Fruit fly (Drosophila melanogaster) whole organism, embryonic: ENCODE measurements around the gene lilli.

Source experiments
- BEAF-32 ChIP-seq: fragments of 200-800 bp; sonication (Bioruptor generic); optimal IDR thresholded peaks from 3 replicates; lab custom pipeline; 2017; ENCODE audit warnings: missing biosample characterization, missing genetic modification characterization, mild to moderate bottlenecking, moderate library complexity, missing genetic modification reagents
- CG1024 ChIP-seq: fragments of 200-800 bp; sonication (Bioruptor generic); IDR thresholded peaks from 2 replicates; pipeline ENCODE4 v1.3.6; 2022; ENCODE audit warnings: missing biosample characterization, missing genetic modification characterization
- CG11723 ChIP-seq: fragments of 200-800 bp; sonication (Bioruptor generic); optimal IDR thresholded peaks from 2 replicates; lab custom pipeline; 2017; ENCODE audit warnings: missing biosample characterization, mild to moderate bottlenecking, missing genetic modification characterization
- CG14441 ChIP-seq: fragments of 200-800 bp; sonication (Bioruptor generic); IDR thresholded peaks from 2 replicates; pipeline ENCODE4 v1.3.6; 2022; ENCODE audit warnings: missing biosample characterization, missing genetic modification characterization
- CG1602 ChIP-seq: fragments of 200-800 bp; sonication (Bioruptor generic); optimal IDR thresholded peaks from 3 replicates; lab custom pipeline; 2016; ENCODE audit warnings: missing biosample characterization, missing genetic modification characterization
- CG17328 ChIP-seq: fragments of 200-800 bp; sonication (Bioruptor generic); IDR thresholded peaks from 2 replicates; pipeline ENCODE4 v1.3.6; 2022; ENCODE audit warnings: missing biosample characterization, missing genetic modification characterization
- CG17361 ChIP-seq: fragments of 200-800 bp; sonication (Bioruptor generic); IDR thresholded peaks from 3 replicates; pipeline ENCODE4 v1.3.6; 2022; ENCODE audit warnings: missing biosample characterization, missing genetic modification characterization
- CG17385 ChIP-seq: fragments of 200-800 bp; sonication (Bioruptor generic); optimal IDR thresholded peaks from 3 replicates; lab custom pipeline; 2018; ENCODE audit warnings: missing biosample characterization, mild to moderate bottlenecking, missing genetic modification characterization
- CG17568 ChIP-seq: fragments of 200-800 bp; sonication (Bioruptor generic); optimal IDR thresholded peaks from 2 replicates; lab custom pipeline; 2018; ENCODE audit warnings: missing biosample characterization, mild to moderate bottlenecking, missing genetic modification characterization, moderate library complexity
- CG2199 ChIP-seq: fragments of 200-800 bp; sonication (Bioruptor generic); IDR thresholded peaks from 3 replicates; pipeline ENCODE4 v1.3.6; 2022; ENCODE audit warnings: missing biosample characterization, missing genetic modification characterization
- CG3281 ChIP-seq: fragments of 200-800 bp; sonication (Bioruptor generic); optimal IDR thresholded peaks from 3 replicates; lab custom pipeline; 2017; ENCODE audit warnings: missing biosample characterization, mild to moderate bottlenecking, missing genetic modification characterization
- CG34376 ChIP-seq: fragments of 200-800 bp; sonication (Bioruptor generic); optimal IDR thresholded peaks from 2 replicates; lab custom pipeline; 2018; ENCODE audit warnings: missing biosample characterization, mild to moderate bottlenecking, missing genetic modification characterization
- CG34422 ChIP-seq: fragments of 200-800 bp; sonication (Bioruptor generic); IDR thresholded peaks from 3 replicates; pipeline ENCODE4 v1.3.6; 2022; ENCODE audit warnings: missing biosample characterization, missing genetic modification characterization
- CG5180 ChIP-seq: fragments of 200-800 bp; sonication (Bioruptor generic); optimal IDR thresholded peaks from 3 replicates; lab custom pipeline; 2017; ENCODE audit warnings: missing biosample characterization, missing genetic modification characterization, mild to moderate bottlenecking, moderate library complexity, missing genetic modification reagents
- CG6272 ChIP-seq: fragments of 200-800 bp; sonication (Bioruptor generic); IDR thresholded peaks from 2 replicates; pipeline ENCODE4 v1.3.6; 2022; ENCODE audit warnings: missing biosample characterization, missing genetic modification characterization
- CG6791 ChIP-seq: fragments of 200-800 bp; sonication (Bioruptor generic); IDR thresholded peaks from 3 replicates; pipeline ENCODE4 v1.3.6; 2022; ENCODE audit warnings: missing biosample characterization, missing genetic modification characterization; ENCODE audit not compliant: partially characterized antibody
- CG7372 ChIP-seq: fragments of 200-800 bp; sonication (Bioruptor generic); IDR thresholded peaks from 2 replicates; pipeline ENCODE4 v1.3.6; 2022; ENCODE audit warnings: missing biosample characterization, missing genetic modification characterization
- CkIIα-i1 ChIP-seq: fragments of 200-800 bp; sonication (Bioruptor generic); IDR thresholded peaks from 2 replicates; pipeline ENCODE4 v1.3.6; 2022; ENCODE audit warnings: missing biosample characterization, missing genetic modification characterization
- D19A ChIP-seq: fragments of 200-800 bp; optimal IDR thresholded peaks from 3 replicates; lab custom pipeline; 2019; ENCODE audit warnings: missing biosample characterization, mild to moderate bottlenecking, missing genetic modification characterization, moderate library complexity
- Dad ChIP-seq: fragments of 200-800 bp; sonication (Bioruptor generic); optimal IDR thresholded peaks from 3 replicates; lab custom pipeline; 2016; ENCODE audit warnings: missing biosample characterization, missing genetic modification characterization
- Ets65A ChIP-seq: fragments of 200-800 bp; sonication (Bioruptor generic); peaks from one replicate; lab custom pipeline; 2016; ENCODE audit warnings: missing biosample characterization, missing genetic modification characterization
- HLH4C ChIP-seq: fragments of 200-800 bp; sonication (Bioruptor generic); IDR thresholded peaks from 3 replicates; pipeline ENCODE4 v1.3.6; 2022; ENCODE audit warnings: missing biosample characterization, missing genetic modification characterization; ENCODE audit not compliant: partially characterized antibody
- HmgZ ChIP-seq: fragments of 200-800 bp; sonication (Bioruptor generic); optimal IDR thresholded peaks from 2 replicates; lab custom pipeline; 2018; ENCODE audit warnings: missing biosample characterization, mild to moderate bottlenecking, missing genetic modification characterization
- Lim3 ChIP-seq: fragments of 200-800 bp; sonication (Bioruptor generic); IDR thresholded peaks from 2 replicates; pipeline ENCODE4 v1.3.6; 2022; ENCODE audit warnings: missing biosample characterization, missing genetic modification characterization
- Nf-YA ChIP-seq: fragments of 200-800 bp; sonication (Bioruptor generic); IDR thresholded peaks from 2 replicates; pipeline ENCODE4 v1.3.6; 2022; ENCODE audit warnings: missing biosample characterization, missing genetic modification characterization
- Rfx ChIP-seq: fragments of 200-800 bp; sonication (Bioruptor generic); IDR thresholded peaks from 2 replicates; pipeline ENCODE4 v1.3.6; 2022; ENCODE audit warnings: missing biosample characterization, missing genetic modification characterization
- Ssrp ChIP-seq: fragments of 200-800 bp; sonication (Bioruptor generic); optimal IDR thresholded peaks from 2 replicates; lab custom pipeline; 2018; ENCODE audit warnings: missing biosample characterization, mild to moderate bottlenecking, missing genetic modification characterization, moderate library complexity
- Stat92E ChIP-seq, 3 experiments: fragments of >200 bp in 2 of 3; fragments of 200-800 bp in 1 of 3; sonication (Bioruptor generic) in 1 of 3; optimal IDR thresholded peaks; 2 replicates each; lab custom pipeline; 2017 to 2019; ENCODE audit warnings: missing biosample characterization in 3 of 3, missing genetic modification characterization in 3 of 3, mild to moderate bottlenecking in 1 of 3, moderate library complexity in 1 of 3
- Vsx1 ChIP-seq: fragments of 200-800 bp; sonication (Bioruptor generic); optimal IDR thresholded peaks from 2 replicates; lab custom pipeline; 2017; ENCODE audit warnings: missing biosample characterization, mild to moderate bottlenecking, missing genetic modification characterization, missing genetic modification reagents
- corto ChIP-seq: fragments of 200-800 bp; sonication (Bioruptor generic); optimal IDR thresholded peaks from 2 replicates; lab custom pipeline; 2016; ENCODE audit warnings: missing biosample characterization, mild to moderate bottlenecking, missing genetic modification characterization, moderate library complexity
- da ChIP-seq: fragments of 200-800 bp; sonication (Bioruptor generic); optimal IDR thresholded peaks from 2 replicates; lab custom pipeline; 2016; ENCODE audit warnings: missing biosample characterization, missing genetic modification characterization
- danr ChIP-seq: fragments of 200-800 bp; sonication (Bioruptor generic); IDR thresholded peaks from 2 replicates; pipeline ENCODE4 v1.3.6; 2022; ENCODE audit warnings: missing biosample characterization, missing genetic modification characterization
- dm ChIP-seq: fragments of 200-800 bp; sonication (Bioruptor generic); optimal IDR thresholded peaks from 3 replicates; lab custom pipeline; 2016; ENCODE audit warnings: missing biosample characterization, missing genetic modification characterization
- emc ChIP-seq: fragments of 200-800 bp; sonication (Bioruptor generic); optimal IDR thresholded peaks from 2 replicates; lab custom pipeline; 2016; ENCODE audit warnings: missing biosample characterization, missing genetic modification characterization
- fru ChIP-seq: fragments of >200 bp; optimal IDR thresholded peaks from 2 replicates; lab custom pipeline; 2017
- gt ChIP-seq: fragments of 200-800 bp; sonication (Bioruptor generic); IDR thresholded peaks from 2 replicates; pipeline ENCODE4 v1.3.6; 2022; ENCODE audit warnings: missing biosample characterization, missing genetic modification characterization
- hb ChIP-seq: fragments of 200-800 bp; sonication (Bioruptor generic); IDR thresholded peaks from 3 replicates; pipeline ENCODE4 v1.3.6; 2022; ENCODE audit warnings: missing biosample characterization, missing genetic modification characterization; ENCODE audit not compliant: partially characterized antibody
- ind ChIP-seq: fragments of 200-800 bp; sonication (Bioruptor generic); optimal IDR thresholded peaks from 3 replicates; lab custom pipeline; 2016; ENCODE audit warnings: missing biosample characterization, missing genetic modification characterization
- jigr1 ChIP-seq: fragments of 200-800 bp; sonication (Bioruptor generic); IDR thresholded peaks from 3 replicates; pipeline ENCODE4 v1.3.6; 2022; ENCODE audit warnings: missing biosample characterization, missing genetic modification characterization
- kah ChIP-seq: fragments of 200-800 bp; sonication (Bioruptor generic); optimal IDR thresholded peaks from 2 replicates; lab custom pipeline; 2018; ENCODE audit warnings: missing biosample characterization, mild to moderate bottlenecking, missing genetic modification characterization
- onecut ChIP-seq: fragments of 200-800 bp; sonication (Bioruptor generic); IDR thresholded peaks from 2 replicates; pipeline ENCODE4 v1.3.6; 2022; ENCODE audit warnings: missing biosample characterization, missing genetic modification characterization
- phol ChIP-seq: fragments of 200-800 bp; sonication (Bioruptor generic); optimal IDR thresholded peaks from 3 replicates; lab custom pipeline; 2018; ENCODE audit warnings: missing biosample characterization, mild to moderate bottlenecking, missing genetic modification characterization, moderate library complexity
- pita ChIP-seq: fragments of 200-800 bp; sonication (Bioruptor generic); optimal IDR thresholded peaks from 2 replicates; lab custom pipeline; 2017; ENCODE audit warnings: missing biosample characterization, mild to moderate bottlenecking, missing genetic modification characterization
- pzg ChIP-seq: fragments of 200-800 bp; sonication (Bioruptor generic); optimal IDR thresholded peaks from 3 replicates; lab custom pipeline; 2018; ENCODE audit warnings: missing biosample characterization, mild to moderate bottlenecking, missing genetic modification characterization, moderate library complexity
- stc ChIP-seq: fragments of 200-800 bp; sonication (Bioruptor generic); IDR thresholded peaks from 2 replicates; pipeline ENCODE4 v1.3.6; 2022; ENCODE audit warnings: missing biosample characterization, missing genetic modification characterization
- sug ChIP-seq: fragments of 200-800 bp; optimal IDR thresholded peaks from 2 replicates; lab custom pipeline; 2019; ENCODE audit warnings: missing biosample characterization, mild to moderate bottlenecking, missing genetic modification characterization, moderate library complexity
- tio ChIP-seq: fragments of 200-800 bp; sonication (Bioruptor generic); optimal IDR thresholded peaks from 2 replicates; lab custom pipeline; 2017; ENCODE audit warnings: missing biosample characterization, missing genetic modification characterization, inconsistent platforms
- tll ChIP-seq, 2 experiments: fragments of 200-800 bp in 1 of 2; fragments of >200 bp in 1 of 2; sonication (Bioruptor generic) in 1 of 2; optimal IDR thresholded peaks; 2 replicates each; lab custom pipeline; 2017 to 2019; ENCODE audit warnings: missing biosample characterization in 2 of 2, missing genetic modification characterization in 2 of 2, mild to moderate bottlenecking in 1 of 2, moderate library complexity in 1 of 2
- usp ChIP-seq: fragments of >200 bp; optimal IDR thresholded peaks from 2 replicates; lab custom pipeline; 2017; ENCODE audit warnings: missing biosample characterization, missing genetic modification characterization
- vnd ChIP-seq: fragments of 200-800 bp; sonication (Bioruptor generic); IDR thresholded peaks from 3 replicates; pipeline ENCODE4 v1.3.6; 2022; ENCODE audit warnings: missing biosample characterization, missing genetic modification characterization; ENCODE audit not compliant: partially characterized antibody

Gene lilli

dm6 chr2L:2897024-2897549 is 11.4 kb downstream of the lilli start (continued):
- TF ChIP-seq pita (GFP tag; lab: Kevin White, UChicago) (no peak), fru (lab: Kevin White, UChicago) (no peak), usp (GFP tag; lab: Kevin White, UChicago) (no peak), HmgZ (tag; lab: Kevin White, UChicago) (peak; percentile 10), CG3281 (peak; percentile 32), stc (GFP tag; lab: Robert Waterston, UW) (peak; percentile 75), CG1602 (GFP tag; lab: Kevin White, UChicago) (peak; percentile 86), CG17385 (GFP tag; lab: Kevin White, UChicago) (peak; percentile 74), D19A (tag; lab: Kevin White, UChicago) (peak; percentile 63), Rfx (peak; percentile 59; the same call in 1 of the 2 replicates), vnd (GFP tag; lab: Robert Waterston, UW) (no peak), onecut (peak; percentile 99), gt (GFP tag; lab: Robert Waterston, UW) (peak; percentile 51; the same call in 1 of the 2 replicates), CG6791 (no peak), Nf-YA (peak; percentile 66), Ets65A (GFP tag; lab: Kevin White, UChicago) (peak; percentile 97), danr (GFP tag; lab: Robert Waterston, UW) (no peak), tll (GFP tag; optimal IDR thresholded peaks at IDR 0.05; lab: Kevin White, UChicago) (no peak), CG6272 (peak; percentile 66), da (GFP tag; lab: Kevin White, UChicago) (peak; percentile 61), corto (GFP tag; lab: Kevin White, UChicago) (no peak), ind (GFP tag; lab: Kevin White, UChicago) (peak; percentile 80), dm (GFP tag; lab: Kevin White, UChicago) (peak; percentile 72), jigr1 (GFP tag; lab: Robert Waterston, UW) (peak; percentile 68; the same call in 2 of the 3 replicates), sug (tag; lab: Kevin White, UChicago) (no peak), pzg (GFP tag; lab: Kevin White, UChicago) (no peak), CG34376 (GFP tag; lab: Kevin White, UChicago) (peak; percentile 4), CG7372 (GFP tag; lab: Robert Waterston, UW) (0 out of 2 replicates have a peak, but pooled peaks have one; percentile 18), HLH4C (GFP tag; lab: Robert Waterston, UW) (no peak), CG17328 (peak; percentile 90), CG11723 (GFP tag; lab: Kevin White, UChicago) (peak; percentile 75), CG17361 (GFP tag; lab: Robert Waterston, UW) (peak; percentile 87), CG2199 (peak; percentile 90; the same call in 2 of the 3 replicates), tio (GFP tag; lab: Kevin White, UChicago) (peak; percentile 84), phol (peak; percentile 70), CG14441 (peak; percentile 81), Lim3 (GFP tag; lab: Robert Waterston, UW) (peak; percentile 59; the same call in 1 of the 2 replicates), CG1024 (GFP tag; lab: Robert Waterston, UW) (peak; percentile 81), BEAF-32 (GFP tag; lab: Kevin White, UChicago) (no peak), Dad (GFP tag; lab: Kevin White, UChicago) (peak; percentile 77), Ssrp (peak; percentile 83), CG34422 (GFP tag; lab: Robert Waterston, UW) (peak; percentile 90), CG17568 (peak; percentile 57), Vsx1 (peak; percentile 51), hb (GFP tag; lab: Robert Waterston, UW) (no peak), Stat92E (GFP tag; optimal IDR thresholded peaks at IDR 0.05; lab: Kevin White, UChicago) (no peak), CkIIα-i1 (GFP tag; lab: Robert Waterston, UW) (no peak), kah (GFP tag; lab: Kevin White, UChicago) (peak; percentile 18), emc (GFP tag; lab: Kevin White, UChicago) (peak; percentile 64), CG5180 (GFP tag; lab: Kevin White, UChicago) (peak; percentile 93)
